Worm (Caenorhabditis elegans): ENCODE measurements around the gene nhr-13.
"Not testable (repeated sequence)": the region's sequence is repeated elsewhere in the genome, so short reads cannot be mapped to it uniquely, and the experiment has no call there.

Gene nhr-13

DNA sequence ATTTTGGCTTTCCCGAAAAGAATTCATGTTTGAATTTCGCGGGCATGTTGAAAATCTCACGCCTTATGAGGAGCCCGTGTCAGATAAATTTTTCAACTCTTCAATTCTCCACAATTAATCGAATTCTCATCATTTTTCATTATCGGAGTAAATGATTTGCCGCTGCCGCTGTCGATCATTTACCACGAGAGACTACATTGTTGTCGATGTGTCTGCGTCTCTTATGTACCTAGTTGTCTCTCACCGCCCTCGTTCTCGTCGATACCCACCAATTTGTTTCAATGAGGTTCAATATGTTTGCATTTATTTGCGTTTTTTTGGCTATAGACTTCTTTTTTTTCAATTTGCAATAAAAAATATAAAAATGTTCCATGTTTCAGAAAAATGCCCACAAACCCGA, at the start of gene nhr-13:
Gene nhr-13 (plus strand): TSS at position 369 of the 400 bp plus-strand sequence.
- TF ChIP-seq zag-1 (tag; optimal IDR thresholded peaks at IDR 0.05) (no peak), dsc-1 (tag; optimal IDR thresholded peaks at IDR 0.05) (peak; percentile 64), lin-35 (GFP tag; optimal IDR thresholded peaks at IDR 0.05) (peak in 1 of 2 experiments; percentile 36), rnt-1 (tag; optimal IDR thresholded peaks at IDR 0.05) (peak; percentile 18), ama-1 (optimal IDR thresholded peaks at IDR 0.05) (no peak), blmp-1 (tag; optimal IDR thresholded peaks at IDR 0.05) (no peak), efl-1 (optimal IDR thresholded peaks at IDR 0.05) (peak in 1 of 2 experiments; percentile 17), efl-1 (GFP tag; optimal IDR thresholded peaks at IDR 0.05 in 1 of 2) (peak in 1 of 2 experiments; percentile 50), skn-1 (tag; optimal IDR thresholded peaks at IDR 0.05) (no peak), elt-2 (tag; optimal IDR thresholded peaks at IDR 0.05) (peak; percentile 50), nhr-20 (tag; optimal IDR thresholded peaks at IDR 0.05) (peak; percentile 85), alr-1 (tag; optimal IDR thresholded peaks at IDR 0.05; ENCODE audit: borderline replicate concordance) (no peak), jun-1 (tag; optimal IDR thresholded peaks at IDR 0.05) (no peak), mdl-1 (tag; optimal IDR thresholded peaks at IDR 0.05) (peak in 1 of 2 experiments; percentile 43), nhr-90 (tag; optimal IDR thresholded peaks at IDR 0.05; ENCODE audit: poor library complexity) (peak; percentile 17), nhr-47 (tag; optimal IDR thresholded peaks at IDR 0.05) (no peak), snu-23 (GFP tag; optimal IDR thresholded peaks at IDR 0.05) (peak; percentile 30)

DNA sequence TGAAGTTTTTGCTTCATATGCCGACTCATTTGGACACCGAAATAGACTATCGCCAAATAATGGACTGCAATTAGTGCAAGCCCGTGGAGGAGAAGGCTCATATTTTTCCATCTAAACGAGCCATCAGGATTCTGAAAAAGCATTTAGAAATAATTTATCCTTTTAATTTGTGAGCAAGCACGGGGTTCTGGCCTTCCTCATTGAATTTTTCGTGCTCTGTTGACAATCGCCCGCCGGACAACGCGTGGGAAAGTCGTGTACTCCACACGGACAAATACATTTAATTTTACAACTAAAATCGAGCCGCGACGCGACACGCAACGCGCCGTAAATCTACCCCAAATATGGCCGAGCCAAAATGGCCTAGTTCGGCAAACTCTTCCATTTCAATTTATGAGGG, 47.9 kb upstream of the nhr-13 start, which contains the start of gene F22F7.12:
Gene F22F7.12 (minus strand): TSS at position 101 of the 400 bp plus-strand sequence.
- TF ChIP-seq nhr-19 (GFP tag; conservative IDR thresholded peaks at IDR 0.05); nhr-20 (tag; optimal IDR thresholded peaks at IDR 0.05); nhr-12 (tag; optimal IDR thresholded peaks at IDR 0.05): not testable (repeated sequence)

DNA sequence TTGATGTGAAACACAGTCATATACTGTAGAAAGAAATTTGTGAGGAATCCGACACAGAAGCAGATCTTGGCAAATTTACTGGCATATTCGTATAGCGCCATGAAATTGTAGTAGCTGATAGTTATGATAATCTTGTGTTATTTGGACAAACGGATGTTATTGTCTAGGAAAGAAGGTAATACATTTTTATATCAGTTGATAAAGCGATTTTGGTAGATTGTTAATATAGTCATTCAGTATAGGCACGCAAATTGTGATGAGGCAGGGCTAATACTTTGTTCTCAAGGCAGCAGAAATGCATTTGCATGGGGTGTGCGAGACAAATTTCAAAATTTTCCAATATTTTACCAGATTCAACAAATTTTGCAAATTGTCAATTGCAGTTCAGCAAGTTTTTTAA, 46.2 kb upstream of the nhr-13 start, which contains the start of gene str-52:
Gene str-52 (minus strand): TSS at position 101 of the 400 bp plus-strand sequence.
- TF ChIP-seq efl-1 (optimal IDR thresholded peaks at IDR 0.05) (no peak), efl-1 (GFP tag; optimal IDR thresholded peaks at IDR 0.05 in 1 of 2) (peak in 1 of 2 experiments; percentile 28), unc-130 (tag; optimal IDR thresholded peaks at IDR 0.05) (no peak)

DNA sequence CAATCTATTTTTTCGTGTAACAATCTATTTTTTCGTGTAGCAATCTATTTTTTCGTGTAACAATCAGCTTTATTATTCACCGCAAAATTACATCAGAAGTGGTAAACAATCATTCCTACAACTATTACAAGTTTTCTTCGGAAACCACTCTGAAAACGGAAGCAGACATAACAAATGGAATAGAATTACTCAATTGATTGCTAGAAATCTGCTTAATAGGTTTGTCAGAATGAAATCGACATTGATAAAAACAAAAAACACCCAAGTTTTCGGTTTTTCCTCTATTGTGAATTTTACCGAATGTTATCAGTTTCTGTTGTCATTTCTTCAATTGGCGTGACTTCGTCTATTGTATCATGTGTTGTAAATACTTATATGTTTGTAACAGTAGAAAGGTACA, 45.5 kb upstream of the nhr-13 start, which contains the start of gene srbc-20:
Gene srbc-20 (plus strand): TSS at position 301 of the 400 bp plus-strand sequence.
- TF ChIP-seq hlh-4 (tag; optimal IDR thresholded peaks at IDR 0.05), result no peak
- TF ChIP-seq rnt-1 (tag; optimal IDR thresholded peaks at IDR 0.05), result no peak
- peak in 1 of 6 experiments; percentile 3 for TF ChIP-seq elt-3 (tag; optimal IDR thresholded peaks at IDR 0.05)

DNA sequence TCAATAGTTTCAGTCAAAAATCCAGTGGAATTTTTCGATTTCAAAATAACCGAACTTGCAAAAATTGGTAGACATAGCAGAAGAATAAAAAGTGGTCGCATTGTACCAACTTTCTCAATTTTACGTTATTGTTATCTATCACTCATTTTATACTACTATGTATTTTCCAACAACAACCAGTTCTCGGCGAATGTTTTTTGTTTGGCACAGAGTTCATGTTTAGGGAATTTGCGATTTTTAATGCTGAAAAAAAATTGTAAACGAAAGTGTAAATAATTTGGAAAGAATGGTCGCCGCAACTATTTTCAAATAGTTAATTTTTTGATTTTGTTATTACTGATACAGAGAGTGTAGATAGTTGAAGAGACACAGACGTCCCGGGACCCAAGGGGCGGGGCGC, 42.9 kb upstream of the nhr-13 start, which contains the start of gene C45H4.21:
Gene C45H4.21 (minus strand): TSS at position 101 of the 400 bp plus-strand sequence.
- TF ChIP-seq fos-1 (tag; optimal IDR thresholded peaks at IDR 0.05) (no peak), efl-1 (optimal IDR thresholded peaks at IDR 0.05) (no peak), efl-1 (GFP tag; optimal IDR thresholded peaks at IDR 0.05 in 1 of 2) (peak in 1 of 2 experiments; percentile 39)

DNA sequence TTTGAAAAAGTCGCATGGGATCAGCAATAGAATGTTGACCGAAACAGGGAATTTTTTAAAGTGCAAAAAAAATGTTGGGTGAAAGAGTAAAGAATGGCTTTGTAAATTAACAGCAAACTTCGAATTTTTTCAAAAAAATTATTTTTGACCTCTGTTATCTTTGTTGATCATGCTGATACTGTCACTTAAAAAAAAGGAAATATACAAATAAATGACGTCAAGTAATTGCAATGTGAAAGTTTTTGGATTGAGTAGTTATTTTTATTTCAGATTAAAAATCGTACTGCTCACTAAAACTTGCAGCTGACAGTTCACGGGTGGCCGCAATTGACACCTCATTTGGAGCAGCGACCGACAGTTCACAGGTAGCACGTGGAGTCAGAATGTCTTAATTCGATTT, 41.4 kb upstream of the nhr-13 start, which contains the start of gene C45H4.13:
Gene C45H4.13 (minus strand): TSS at position 101 of the 400 bp plus-strand sequence.
- TF ChIP-seq ztf-4 (tag; optimal IDR thresholded peaks at IDR 0.05) (no peak), efl-1 (optimal IDR thresholded peaks at IDR 0.05) (no peak), efl-1 (GFP tag; optimal IDR thresholded peaks at IDR 0.05 in 1 of 2) (no peak), alr-1 (tag; optimal IDR thresholded peaks at IDR 0.05; ENCODE audit: borderline replicate concordance) (no peak), irx-1 (tag; optimal IDR thresholded peaks at IDR 0.05) (no peak), hpl-2 (GFP tag; optimal IDR thresholded peaks at IDR 0.05) (no peak), Y116A8C.19 (tag; optimal IDR thresholded peaks at IDR 0.05; ENCODE audit: borderline replicate concordance) (no peak), nhr-84 (tag; optimal IDR thresholded peaks at IDR 0.05) (no peak), nhr-71 (tag; optimal IDR thresholded peaks at IDR 0.05) (no peak)

DNA sequence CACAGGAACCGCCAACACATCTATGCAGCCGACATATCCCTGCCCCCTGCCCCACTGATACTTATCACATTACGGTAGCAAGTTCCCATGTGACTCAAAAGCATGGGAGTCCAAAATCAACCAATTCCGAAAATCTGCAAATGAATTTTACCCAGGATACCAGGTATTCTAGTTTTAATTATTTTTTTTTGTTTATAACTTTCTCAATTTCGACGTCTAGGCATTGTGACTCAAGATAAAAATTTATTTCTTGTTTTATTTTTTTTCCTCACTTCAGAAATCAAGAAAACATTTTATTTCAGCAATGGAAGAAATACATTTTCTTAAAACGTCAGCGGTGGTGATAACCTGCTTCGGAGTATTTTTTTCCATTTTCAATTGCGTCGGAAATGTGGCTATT, 40.8 kb upstream of the nhr-13 start, which contains the start of gene srbc-24:
Gene srbc-24 (plus strand): TSS at position 301 of the 400 bp plus-strand sequence.
- TF ChIP-seq nhr-85 (tag) (no peak), fkh-4 (tag; optimal IDR thresholded peaks at IDR 0.05; ENCODE audit: borderline replicate concordance) (no peak)
